Fruit fly (Drosophila melanogaster) whole organism, wandering third instar larva: ENCODE measurements around the gene Ir93a.

ENCODE experiments used
- Abd-B ChIP-seq: fragments of >200 bp; optimal IDR thresholded peaks from 2 replicates; lab custom pipeline; 2017; ENCODE audit warnings: missing biosample characterization, missing genetic modification characterization
- CG9705 ChIP-seq: fragments of 200-800 bp; sonication (Bioruptor generic); optimal IDR thresholded peaks from 2 replicates; lab custom pipeline; 2018; ENCODE audit warnings: missing biosample characterization, mild to moderate bottlenecking, missing genetic modification characterization
- CrebA ChIP-seq: fragments of 200-800 bp; sonication (Bioruptor generic); optimal IDR thresholded peaks from 2 replicates; lab custom pipeline; 2016; ENCODE audit warnings: missing biosample characterization, mild to moderate bottlenecking, missing genetic modification characterization, borderline replicate concordance
- Dfd ChIP-seq: fragments of >200 bp; optimal IDR thresholded peaks from 2 replicates; lab custom pipeline; 2017; ENCODE audit warnings: missing biosample characterization, missing genetic modification characterization
- Dif ChIP-seq: fragments of 200-275, 200-300 bp; sonication (Bioruptor generic); optimal IDR thresholded peaks from 2 replicates; lab custom pipeline; 2018; ENCODE audit warnings: missing biosample characterization, missing genetic modification characterization; ENCODE audit not compliant: partially characterized antibody
- GATAd ChIP-seq: sonication (Bioruptor generic); optimal IDR thresholded peaks from 2 replicates; lab custom pipeline; 2016; ENCODE audit warnings: missing biosample characterization, missing genetic modification characterization
- HLH106 ChIP-seq: fragments of 200-800 bp; optimal IDR thresholded peaks from 3 replicates; lab custom pipeline; 2019; ENCODE audit warnings: missing biosample characterization, mild to moderate bottlenecking, missing genetic modification characterization, moderate library complexity
- Hnf4 ChIP-seq: fragments of 200-800 bp; sonication (Bioruptor generic); optimal IDR thresholded peaks from 2 replicates; lab custom pipeline; 2016; ENCODE audit warnings: missing biosample characterization, mild to moderate bottlenecking, missing genetic modification characterization
- Hr78 ChIP-seq: fragments of >200 bp; optimal IDR thresholded peaks from 2 replicates; lab custom pipeline; 2017; ENCODE audit warnings: missing biosample characterization, missing genetic modification characterization
- Hr83 ChIP-seq: fragments of 200-300 bp; sonication (Bioruptor generic); optimal IDR thresholded peaks from 2 replicates; lab custom pipeline; 2016; ENCODE audit warnings: missing biosample characterization, mild to moderate bottlenecking, missing genetic modification characterization, moderate library complexity; ENCODE audit not compliant: poor library complexity, severe bottlenecking
- Jra ChIP-seq: sonication (Bioruptor generic); optimal IDR thresholded peaks from 2 replicates; lab custom pipeline; 2016; ENCODE audit warnings: missing biosample characterization, missing genetic modification characterization
- Mio ChIP-seq: sonication (Bioruptor generic); optimal IDR thresholded peaks from 2 replicates; lab custom pipeline; 2016; ENCODE audit warnings: missing biosample characterization, missing genetic modification characterization
- Myc ChIP-seq: fragments of >200 bp; optimal IDR thresholded peaks from 2 replicates; lab custom pipeline; 2017
- N ChIP-seq: fragments of >200 bp; optimal IDR thresholded peaks from 2 replicates; lab custom pipeline; 2018; ENCODE audit warnings: missing biosample characterization, missing external identifiers, missing genetic modification characterization
- OdsH ChIP-seq: fragments of 200-800 bp; sonication (Bioruptor generic); optimal IDR thresholded peaks from 2 replicates; lab custom pipeline; 2016; ENCODE audit warnings: missing biosample characterization, mild to moderate bottlenecking, missing genetic modification characterization
- Rel ChIP-seq, 2 experiments: fragments of 200-800 bp; sonication (Bioruptor generic) in 1 of 2; optimal IDR thresholded peaks; 2 replicates in 1 of 2; 3 replicates in 1 of 2; lab custom pipeline; 2016 to 2019; ENCODE audit warnings: mild to moderate bottlenecking in 2 of 2, missing biosample characterization in 2 of 2, missing genetic modification characterization in 2 of 2, moderate library complexity in 1 of 2
- Vsx2 ChIP-seq: fragments of 200-300, 225-300 bp; sonication (Bioruptor generic); optimal IDR thresholded peaks from 2 replicates; lab custom pipeline; 2018; ENCODE audit warnings: missing biosample characterization, missing genetic modification characterization; ENCODE audit not compliant: partially characterized antibody
- br ChIP-seq: fragments of 200-800 bp; sonication (Bioruptor generic); optimal IDR thresholded peaks from 2 replicates; lab custom pipeline; 2016; ENCODE audit warnings: missing biosample characterization, missing genetic modification characterization
- brk ChIP-seq: fragments of 200-800 bp; sonication (Bioruptor generic); optimal IDR thresholded peaks from 2 replicates; lab custom pipeline; 2016; ENCODE audit warnings: missing biosample characterization, mild to moderate bottlenecking, missing genetic modification characterization
- dl ChIP-seq, 2 experiments: fragments of 175-275, 200-275 bp in 1 of 2; fragments of 200-275 bp in 1 of 2; sonication (Bioruptor generic); optimal IDR thresholded peaks; lab custom pipeline; 2018; ENCODE audit warnings: mild to moderate bottlenecking in 2 of 2, missing biosample characterization in 2 of 2, missing genetic modification characterization in 2 of 2, moderate library complexity in 2 of 2; ENCODE audit not compliant: partially characterized antibody in 2 of 2, insufficient read depth in 1 of 2
- dmrt93B ChIP-seq: fragments of 200-800 bp; sonication (Bioruptor generic); optimal IDR thresholded peaks from 2 replicates; lab custom pipeline; 2018; ENCODE audit warnings: missing biosample characterization, mild to moderate bottlenecking, missing genetic modification characterization
- dsf ChIP-seq: sonication (Bioruptor generic); optimal IDR thresholded peaks from 2 replicates; lab custom pipeline; 2016; ENCODE audit warnings: missing biosample characterization, missing genetic modification characterization, borderline replicate concordance
- ey ChIP-seq: fragments of 200-800 bp; sonication (Bioruptor generic); optimal IDR thresholded peaks from 2 replicates; lab custom pipeline; 2016; ENCODE audit warnings: missing biosample characterization, missing genetic modification characterization
- foxo ChIP-seq, 2 experiments: fragments of 200-800 bp; sonication (Bioruptor generic); optimal IDR thresholded peaks; 2 replicates in 1 of 2; 3 replicates in 1 of 2; lab custom pipeline; 2016 to 2017; ENCODE audit warnings: missing biosample characterization in 2 of 2, missing genetic modification characterization in 2 of 2
- fru ChIP-seq: fragments of 200-800 bp; sonication (Bioruptor generic); optimal IDR thresholded peaks from 3 replicates; lab custom pipeline; 2016; ENCODE audit warnings: missing biosample characterization, mild to moderate bottlenecking, missing genetic modification characterization
- h ChIP-seq: fragments of 200-800 bp; sonication (Bioruptor generic); optimal IDR thresholded peaks from 3 replicates; lab custom pipeline; 2016; ENCODE audit warnings: missing biosample characterization, mild to moderate bottlenecking, missing genetic modification characterization
- jim ChIP-seq: fragments of 175-275, 200-325 bp; sonication (Bioruptor generic); optimal IDR thresholded peaks from 2 replicates; lab custom pipeline; 2016; ENCODE audit warnings: missing biosample characterization, mild to moderate bottlenecking, missing genetic modification characterization
- lola ChIP-seq: fragments of >200 bp; optimal IDR thresholded peaks from 2 replicates; lab custom pipeline; 2017; ENCODE audit warnings: missing biosample characterization, missing genetic modification characterization
- psq ChIP-seq: fragments of 200-800 bp; sonication (Bioruptor generic); optimal IDR thresholded peaks from 3 replicates; lab custom pipeline; 2017; ENCODE audit warnings: missing biosample characterization, mild to moderate bottlenecking, missing genetic modification characterization, moderate library complexity
- rgr ChIP-seq: fragments of 200-800 bp; sonication (Bioruptor generic); optimal IDR thresholded peaks from 3 replicates; lab custom pipeline; 2016; ENCODE audit warnings: missing biosample characterization, mild to moderate bottlenecking, missing genetic modification characterization
- sage ChIP-seq: fragments of 200-800 bp; sonication (Bioruptor generic); optimal IDR thresholded peaks from 2 replicates; lab custom pipeline; 2016; ENCODE audit warnings: missing biosample characterization, mild to moderate bottlenecking, missing genetic modification characterization
- sv ChIP-seq: fragments of 200-800 bp; sonication (Bioruptor generic); optimal IDR thresholded peaks from 3 replicates; lab custom pipeline; 2016; ENCODE audit warnings: missing biosample characterization, missing genetic modification characterization
- usp ChIP-seq: fragments of >200 bp; optimal IDR thresholded peaks from 2 replicates; lab custom pipeline; 2017; ENCODE audit warnings: missing biosample characterization, missing genetic modification characterization
- woc ChIP-seq: sonication (Bioruptor generic); optimal IDR thresholded peaks from 2 replicates; lab custom pipeline; 2016; ENCODE audit warnings: missing biosample characterization, mild to moderate bottlenecking, missing genetic modification characterization

The Ir93a gene

dm6 chr3R:20836257-20836856 lies 23.4 kb downstream of the Ir93a start:
- TF ChIP-seq GATAd (GFP tag; lab: Kevin White, UChicago) = no peak
- peak in 1 of 2 experiments; percentile 21 for TF ChIP-seq foxo (GFP tag; optimal IDR thresholded peaks at IDR 0.05; lab: Kevin White, UChicago)

- TF ChIP-seq dsf (GFP tag; lab: Kevin White, UChicago) (no peak), woc (no peak), fru (GFP tag; lab: Kevin White, UChicago) (peak; percentile 18), Hnf4 (GFP tag; lab: Kevin White, UChicago) (peak; percentile 24)
These were observed 24.2 kb downstream of the Ir93a start for dm6 chr3R:20835531-20835930.

dm6 chr3R:20834770-20835183 lies 25.0 kb downstream of the Ir93a start:
- TF ChIP-seq Dfd (no peak), woc (no peak), Hnf4 (GFP tag; lab: Kevin White, UChicago) (no peak), CrebA (GFP tag; lab: Kevin White, UChicago) (no peak), Rel (GFP tag; optimal IDR thresholded peaks at IDR 0.05; lab: Kevin White, UChicago) (no peak), Rel (tag; optimal IDR thresholded peaks at IDR 0.05; lab: Kevin White, UChicago) (no peak), N (no peak), Hr83 (GFP tag; lab: Kevin White, UChicago) (no peak), GATAd (GFP tag; lab: Kevin White, UChicago) (no peak), Abd-B (no peak), Dif (no peak), Myc (lab: Kevin White, UChicago) (no peak), dl (GFP tag; optimal IDR thresholded peaks at IDR 0.05; lab: Kevin White, UChicago; ENCODE audit: insufficient read depth in 1 of 2, partially characterized antibody in 2 of 2) (no peak)

- TF ChIP-seq Hnf4 (GFP tag; lab: Kevin White, UChicago) (peak; percentile 17), OdsH (GFP tag; lab: Kevin White, UChicago) (peak; percentile 7), GATAd (GFP tag; lab: Kevin White, UChicago) (no peak), Rel (GFP tag; optimal IDR thresholded peaks at IDR 0.05; lab: Kevin White, UChicago) (no peak), Rel (tag; optimal IDR thresholded peaks at IDR 0.05; lab: Kevin White, UChicago) (peak; percentile 87), foxo (GFP tag; optimal IDR thresholded peaks at IDR 0.05; lab: Kevin White, UChicago) (peak in 1 of 2 experiments; percentile 27), sv (peak; percentile 39)
- TF ChIP-seq, all 38 proteins: peak for 5
These were observed 26.1 kb downstream of the Ir93a start for dm6 chr3R:20833664-20834063.

- TF ChIP-seq Dif (peak; percentile 11), psq (GFP tag; lab: Kevin White, UChicago) (no peak), Dfd (peak; percentile 44), br (GFP tag; lab: Kevin White, UChicago) (peak; percentile 30), Vsx2 (GFP tag; lab: Kevin White, UChicago) (no peak), rgr (GFP tag; lab: Kevin White, UChicago) (peak; percentile 37), OdsH (GFP tag; lab: Kevin White, UChicago) (peak; percentile 26), Abd-B (peak; percentile 15), CG9705 (no peak), Hnf4 (GFP tag; lab: Kevin White, UChicago) (no peak), woc (peak; percentile 2), Rel (GFP tag; optimal IDR thresholded peaks at IDR 0.05; lab: Kevin White, UChicago) (no peak), Rel (tag; optimal IDR thresholded peaks at IDR 0.05; lab: Kevin White, UChicago) (peak; percentile 78), Myc (lab: Kevin White, UChicago) (no peak), Jra (GFP tag; lab: Kevin White, UChicago) (no peak), GATAd (GFP tag; lab: Kevin White, UChicago) (no peak), dl (GFP tag; optimal IDR thresholded peaks at IDR 0.05; lab: Kevin White, UChicago; ENCODE audit: insufficient read depth in 1 of 2, partially characterized antibody in 2 of 2) (no peak), dmrt93B (GFP tag; lab: Kevin White, UChicago) (no peak), ey (peak; percentile 44), CrebA (GFP tag; lab: Kevin White, UChicago) (no peak), dsf (GFP tag; lab: Kevin White, UChicago) (no peak), N (peak; percentile 57), fru (GFP tag; lab: Kevin White, UChicago) (peak; percentile 46), sv (no peak), foxo (GFP tag; optimal IDR thresholded peaks at IDR 0.05; lab: Kevin White, UChicago) (peak in 1 of 2 experiments; percentile 55), h (GFP tag; lab: Kevin White, UChicago) (peak; percentile 71), brk (GFP tag; lab: Kevin White, UChicago) (no peak), lola (peak; percentile 12), sage (GFP tag; lab: Kevin White, UChicago) (no peak), jim (GFP tag; lab: Kevin White, UChicago) (no peak), Hr78 (GFP tag; lab: Kevin White, UChicago) (no peak), usp (GFP tag; lab: Kevin White, UChicago) (no peak), Hr83 (GFP tag; lab: Kevin White, UChicago) (peak; percentile 50), Mio (GFP tag; lab: Kevin White, UChicago) (no peak), HLH106 (tag; lab: Kevin White, UChicago) (no peak)
These were observed 26.8 kb downstream of the Ir93a start, which contains the start of gene Synd for dm6 chr3R:20832689-20833524. Synd (plus strand) TSS chr3R:20832799.
